Fruit fly (Drosophila melanogaster): ENCODE data around the gene CheA87a.

The CheA87a gene

DNA sequence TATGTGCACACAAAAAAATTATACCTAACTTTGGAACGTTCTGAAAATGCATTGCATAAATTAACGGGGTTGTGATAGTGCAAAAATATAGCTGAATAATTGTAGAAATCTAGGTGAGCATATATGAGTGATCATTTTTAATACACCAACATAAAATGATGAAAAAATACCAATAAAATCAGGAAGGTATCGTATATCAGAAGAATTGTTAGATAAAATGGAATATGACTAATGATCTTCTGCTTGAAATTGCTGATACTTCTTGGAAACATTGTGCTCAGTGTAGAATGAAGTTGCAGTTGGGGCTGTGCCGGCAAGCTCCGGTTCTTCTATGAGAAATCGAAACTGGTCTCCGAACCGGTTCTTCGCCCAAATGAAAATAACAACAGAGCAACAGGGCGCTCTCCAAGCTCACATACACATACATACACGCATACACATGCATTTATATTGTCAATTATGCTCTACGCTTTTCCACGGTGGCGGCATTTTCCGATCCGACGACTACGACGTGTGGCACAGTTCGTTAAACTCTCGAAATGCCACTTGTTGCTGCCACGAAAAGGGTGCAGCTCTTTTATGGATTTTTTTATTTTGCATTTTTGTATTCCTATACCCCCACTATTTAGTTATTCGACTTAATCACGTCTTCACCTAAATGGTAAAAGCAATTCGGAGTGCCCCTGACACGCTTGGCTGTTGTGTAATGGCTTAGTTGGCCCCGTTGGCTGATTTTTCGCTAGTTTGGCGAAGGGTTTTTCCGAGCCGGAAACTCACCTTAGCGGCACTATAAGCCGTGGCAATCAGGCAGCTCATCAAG, 31.7 kb downstream of the CheA87a start (continued):
- TF ChIP-seq Dbx (GFP tag; IDR thresholded peaks at IDR 0.05) (peak; percentile 42; the same call in 1 of the 3 replicates), Fer1 (GFP tag; optimal IDR thresholded peaks at IDR 0.05) (peak; percentile 82), Ptx1 (GFP tag; IDR thresholded peaks at IDR 0.05) (peak; percentile 90), grau (tag; optimal IDR thresholded peaks at IDR 0.05) (peak; percentile 93), ftz-f1 (GFP tag; optimal IDR thresholded peaks at IDR 0.05) (no peak), CG3407 (GFP tag; optimal IDR thresholded peaks at IDR 0.05) (peak; percentile 75), lbe (GFP tag; optimal IDR thresholded peaks at IDR 0.05) (peak; percentile 69), chm (GFP tag; IDR thresholded peaks at IDR 0.05) (no peak; the same call in 1 of the 2 replicates), pita (GFP tag; optimal IDR thresholded peaks at IDR 0.05) (no peak), abd-A (tag; optimal IDR thresholded peaks at IDR 0.05) (no peak), esg (GFP tag; conservative IDR thresholded peaks at IDR 0.05) (peak; percentile 86), D (optimal IDR thresholded peaks at IDR 0.05) (no peak), D (GFP tag; optimal IDR thresholded peaks at IDR 0.05) (peak; percentile 80), CG16813 (GFP tag; IDR thresholded peaks at IDR 0.05; ENCODE audit: partially characterized antibody) (no peak), ken (GFP tag; IDR thresholded peaks at IDR 0.05) (no peak; the same call in 2 of the 3 replicates), CG12236 (GFP tag; optimal IDR thresholded peaks at IDR 0.05) (peak; percentile 80), Asciz (GFP tag; optimal IDR thresholded peaks at IDR 0.05) (peak; percentile 84), CG18476 (GFP tag; optimal IDR thresholded peaks at IDR 0.05) (peak; percentile 71), gcm2 (GFP tag; optimal IDR thresholded peaks at IDR 0.05) (peak; percentile 82), CG9437 (GFP tag; optimal IDR thresholded peaks at IDR 0.05) (peak; percentile 88), CG12942 (GFP tag; optimal IDR thresholded peaks at IDR 0.05) (peak; percentile 84), croc (GFP tag; conservative IDR thresholded peaks at IDR 0.05) (peak; percentile 81), CG34224 (GFP tag; IDR thresholded peaks at IDR 0.05; ENCODE audit: partially characterized antibody) (no peak; the same call in 2 of the 3 replicates), CG8388 (GFP tag; optimal IDR thresholded peaks at IDR 0.05) (peak; percentile 91), CG7372 (GFP tag; IDR thresholded peaks at IDR 0.05) (peak; percentile 79), Gug (GFP tag; IDR thresholded peaks at IDR 0.05) (peak; percentile 61; the same call in 3 of the 4 replicates), eve (GFP tag; optimal IDR thresholded peaks at IDR 0.05) (peak in 1 of 2 experiments; percentile 97), bab2 (GFP tag; optimal IDR thresholded peaks at IDR 0.05) (peak; percentile 87), CG11723 (GFP tag; optimal IDR thresholded peaks at IDR 0.05) (peak; percentile 85), CG13123 (GFP tag; optimal IDR thresholded peaks at IDR 0.05) (peak; percentile 65), al (GFP tag; IDR thresholded peaks at IDR 0.05) (peak; percentile 83), cato (GFP tag; optimal IDR thresholded peaks at IDR 0.05; ENCODE audit: borderline replicate concordance) (peak; percentile 77), ttk (GFP tag; IDR thresholded peaks at IDR 0.05) (peak; percentile 83), ems (GFP tag; optimal IDR thresholded peaks at IDR 0.05) (peak; percentile 73), lmd (GFP tag; IDR thresholded peaks at IDR 0.05) (peak; percentile 90), CG6791 (GFP tag; IDR thresholded peaks at IDR 0.05; ENCODE audit: partially characterized antibody) (no peak), sima (GFP tag; optimal IDR thresholded peaks at IDR 0.05) (peak; percentile 57), CG2129 (GFP tag; IDR thresholded peaks at IDR 0.05; ENCODE audit: partially characterized antibody) (no peak), org-1 (GFP tag; optimal IDR thresholded peaks at IDR 0.05) (peak; percentile 88), CG3726 (GFP tag; IDR thresholded peaks at IDR 0.05) (peak; percentile 80; the same call in 2 of the 3 replicates), sens-2 (GFP tag; IDR thresholded peaks at IDR 0.05) (peak; percentile 75; the same call in 1 of the 2 replicates), jumu (GFP tag; optimal IDR thresholded peaks at IDR 0.05) (peak; percentile 81), Taf1 (GFP tag; IDR thresholded peaks at IDR 0.05) (peak; percentile 65; the same call in 1 of the 2 replicates), CG32532 (GFP tag; IDR thresholded peaks at IDR 0.05) (peak; percentile 89), Hmr (GFP tag; optimal IDR thresholded peaks at IDR 0.05) (peak; percentile 87), CG12104 (GFP tag; optimal IDR thresholded peaks at IDR 0.05) (peak; percentile 69), CG2889 (GFP tag; IDR thresholded peaks at IDR 0.05) (peak; percentile 40; the same call in 1 of the 3 replicates), Antp (GFP tag; optimal IDR thresholded peaks at IDR 0.05) (peak; percentile 88), cwo (GFP tag; optimal IDR thresholded peaks at IDR 0.05) (peak; percentile 72)

Measured in whole organism, embryonic.